Worm (Caenorhabditis elegans) whole organism, mixed stage, embryonic: ENCODE results near the gene idpc-5.

Source experiments
- elt-3 ChIP-seq: fragments of 150-350 bp; optimal IDR thresholded peaks from 2 replicates; lab custom pipeline; 2014; ENCODE audit warnings: missing biosample characterization, missing genetic modification characterization
- nhr-237 ChIP-seq: fragments of 150-350 bp; optimal IDR thresholded peaks from 2 replicates; lab custom pipeline; 2014; ENCODE audit warnings: missing biosample characterization, missing genetic modification characterization

ce11 chrV:9661514-9661913 is 38.8 kb upstream of the idpc-5 start, which contains the start of gene pitr-4:
- TF ChIP-seq elt-3 (tag; lab: Kevin White, UChicago) (no peak), nhr-237 (tag; lab: Kevin White, UChicago) (no peak)
